Fruit fly (Drosophila melanogaster): ENCODE data around the gene CG12099.

DNA sequence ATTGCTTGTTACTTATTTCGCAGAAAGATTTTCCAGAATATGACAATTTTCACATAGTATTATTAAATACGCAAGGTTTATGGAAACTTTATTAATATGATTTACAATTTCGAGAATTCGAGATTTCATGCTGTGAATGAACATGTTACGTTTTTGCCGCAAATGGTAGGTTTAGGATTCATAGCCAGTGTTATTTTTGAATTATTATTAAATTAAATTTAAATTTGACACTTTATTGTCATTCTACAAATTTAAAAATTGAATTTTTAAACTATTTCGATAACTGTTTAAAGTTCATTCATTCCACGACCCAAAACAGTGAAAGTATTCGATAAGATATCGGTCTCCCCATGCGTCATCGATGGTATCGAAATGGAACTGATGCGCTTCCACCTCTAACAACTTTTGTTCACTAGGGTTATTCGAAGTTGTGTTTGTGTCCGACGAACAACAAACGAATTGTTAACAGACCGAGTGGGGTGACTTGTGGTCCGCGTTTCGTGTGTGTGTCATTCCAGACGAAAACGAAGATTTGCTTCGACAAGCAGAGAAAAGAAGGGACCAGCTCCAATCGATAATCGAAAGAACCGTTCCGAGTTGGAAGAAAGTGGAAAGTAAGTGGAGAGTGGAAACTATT is 12.5 kb downstream of the CG12099 start, which contains the start of the genes CG32313 and Pcyt1:
- TF ChIP-seq CG17806 (tag; optimal IDR thresholded peaks at IDR 0.05) (no peak), CG4496 (GFP tag; IDR thresholded peaks at IDR 0.05) (no peak), Snoo (tag; optimal IDR thresholded peaks at IDR 0.05) (no peak), CG34367 (tag; optimal IDR thresholded peaks at IDR 0.05) (no peak), gl (tag; optimal IDR thresholded peaks at IDR 0.05) (no peak), CG9948 (tag; optimal IDR thresholded peaks at IDR 0.05) (no peak), CG10348 (GFP tag; IDR thresholded peaks at IDR 0.05) (no peak), Pif1A (GFP tag; optimal IDR thresholded peaks at IDR 0.05) (no peak), CG8301 (tag; optimal IDR thresholded peaks at IDR 0.05) (no peak), Pif1B (GFP tag; optimal IDR thresholded peaks at IDR 0.05) (peak; percentile 30), CG14655 (GFP tag; optimal IDR thresholded peaks at IDR 0.05) (no peak), EcR (GFP tag; optimal IDR thresholded peaks at IDR 0.05) (peak; percentile 30)
